Worm (Caenorhabditis elegans) whole organism, L1 larva: Measurements from ENCODE around the gene npr-4.

Experiments
- C04F5.9 ChIP-seq: sonication (generic microtip); optimal IDR thresholded peaks from 2 replicates; lab custom pipeline; 2016; ENCODE audit warnings: missing genetic modification characterization, missing compliant biosample characterization
- C16A3.4 ChIP-seq: fragments of 150-350 bp; optimal IDR thresholded peaks from 2 replicates; lab custom pipeline; 2014; ENCODE audit warnings: missing biosample characterization, missing genetic modification characterization
- C34B4.2 ChIP-seq: sonication (generic microtip); optimal IDR thresholded peaks from 2 replicates; lab custom pipeline; 2017; ENCODE audit warnings: mild to moderate bottlenecking, missing genetic modification characterization, missing compliant biosample characterization
- F16B12.6 ChIP-seq: fragments of 150-350 bp; optimal IDR thresholded peaks from 2 replicates; lab custom pipeline; 2014; ENCODE audit warnings: missing biosample characterization, missing genetic modification characterization
- aha-1 ChIP-seq: fragments of 150-350 bp; optimal IDR thresholded peaks from 2 replicates; lab custom pipeline; 2014; ENCODE audit warnings: missing biosample characterization, missing genetic modification characterization
- alr-1 ChIP-seq: fragments of 200-800 bp; sonication (Bioruptor generic); optimal IDR thresholded peaks from 2 replicates; lab custom pipeline; 2018; ENCODE audit warnings: borderline replicate concordance, mild to moderate bottlenecking, missing genetic modification characterization, missing compliant biosample characterization
- ama-1 ChIP-seq: fragments of 150-350 bp; optimal IDR thresholded peaks from 2 replicates; lab custom pipeline; 2014
- ceh-90 ChIP-seq: sonication (generic microtip); optimal IDR thresholded peaks from 2 replicates; lab custom pipeline; 2016; ENCODE audit warnings: missing genetic modification characterization, missing compliant biosample characterization
- dsc-1 ChIP-seq: sonication (generic microtip); optimal IDR thresholded peaks from 2 replicates; lab custom pipeline; 2016; ENCODE audit warnings: mild to moderate bottlenecking, missing genetic modification characterization, missing compliant biosample characterization
- efl-1 ChIP-seq, 4 experiments: fragments of 150-350 bp; optimal IDR thresholded peaks in 3 of 4; peaks in 1 of 4; 1 replicate in 1 of 4; 2 replicates in 3 of 4; lab custom pipeline; 2014; ENCODE audit warnings: missing biosample characterization in 2 of 4, missing genetic modification characterization in 2 of 4, missing genetic modification reagents in 2 of 4
- efl-3 ChIP-seq: fragments of 200-800 bp; sonication (Bioruptor generic); optimal IDR thresholded peaks from 2 replicates; lab custom pipeline; 2018; ENCODE audit warnings: mild to moderate bottlenecking, missing genetic modification characterization, missing compliant biosample characterization
- fkh-10 ChIP-seq: sonication (generic microtip); optimal IDR thresholded peaks from 2 replicates; lab custom pipeline; 2017; ENCODE audit warnings: missing biosample characterization, missing genetic modification reagents, missing genetic modification characterization
- fkh-8 ChIP-seq: sonication (generic microtip); optimal IDR thresholded peaks from 2 replicates; lab custom pipeline; 2016; ENCODE audit warnings: mild to moderate bottlenecking, missing genetic modification characterization, missing compliant biosample characterization
- grh-1 ChIP-seq: fragments of 200-800 bp; sonication (Bioruptor generic); IDR thresholded peaks from 2 replicates; pipeline ENCODE4 v1.3.6; 2022; ENCODE audit warnings: missing genetic modification reagents, missing genetic modification characterization, missing compliant biosample characterization
- hlh-17 ChIP-seq: fragments of 200-800 bp; sonication (Bioruptor generic); optimal IDR thresholded peaks from 2 replicates; lab custom pipeline; 2018; ENCODE audit warnings: missing genetic modification characterization, mild to moderate bottlenecking, missing compliant biosample characterization, moderate library complexity, borderline replicate concordance
- hlh-4 ChIP-seq: sonication (generic microtip); optimal IDR thresholded peaks from 2 replicates; lab custom pipeline; 2016; ENCODE audit warnings: mild to moderate bottlenecking, missing genetic modification characterization, missing compliant biosample characterization
- irx-1 ChIP-seq: sonication (generic microtip); optimal IDR thresholded peaks from 2 replicates; lab custom pipeline; 2016; ENCODE audit warnings: missing genetic modification characterization, missing compliant biosample characterization
- isw-1 ChIP-seq: fragments of 200-800 bp; sonication (Bioruptor generic); IDR thresholded peaks from 2 replicates; pipeline ENCODE4 v1.3.6; 2022; ENCODE audit warnings: missing genetic modification characterization, missing compliant biosample characterization
- lin-13 ChIP-seq: fragments of 150-350 bp; optimal IDR thresholded peaks from 2 replicates; lab custom pipeline; 2014; ENCODE audit warnings: missing biosample characterization, missing genetic modification reagents, missing genetic modification characterization
- lin-14 ChIP-seq: fragments of 200-800 bp; sonication (Bioruptor generic); optimal IDR thresholded peaks from 2 replicates; lab custom pipeline; 2018; ENCODE audit warnings: mild to moderate bottlenecking, missing genetic modification characterization, moderate library complexity, missing compliant biosample characterization
- lin-15B ChIP-seq: fragments of 150-350 bp; sonication (generic microtip); optimal IDR thresholded peaks from 3 replicates; lab custom pipeline; 2014; ENCODE audit warnings: missing biosample characterization, missing genetic modification characterization
- lin-35 ChIP-seq, 2 experiments: fragments of 150-350 bp; optimal IDR thresholded peaks; 2 replicates each; lab custom pipeline; 2014; ENCODE audit warnings: missing biosample characterization in 2 of 2, missing genetic modification characterization in 2 of 2, missing genetic modification reagents in 2 of 2
- lin-39 ChIP-seq: fragments of 150-350 bp; optimal IDR thresholded peaks from 2 replicates; lab custom pipeline; 2014; ENCODE audit warnings: missing biosample characterization, missing genetic modification reagents, missing genetic modification characterization
- lir-3 ChIP-seq: sonication (generic microtip); optimal IDR thresholded peaks from 2 replicates; lab custom pipeline; 2016; ENCODE audit warnings: mild to moderate bottlenecking, missing genetic modification characterization, moderate library complexity, missing compliant biosample characterization; ENCODE audit not compliant: poor library complexity
- mep-1 ChIP-seq: fragments of 150-350 bp; optimal IDR thresholded peaks from 2 replicates; lab custom pipeline; 2014; ENCODE audit warnings: missing biosample characterization, missing genetic modification characterization
- nhr-11 ChIP-seq: fragments of 150-350 bp; optimal IDR thresholded peaks from 2 replicates; lab custom pipeline; 2014; ENCODE audit warnings: missing biosample characterization, missing genetic modification characterization
- nhr-12 ChIP-seq: sonication (generic microtip); optimal IDR thresholded peaks from 2 replicates; lab custom pipeline; 2017; ENCODE audit warnings: missing biosample characterization, missing genetic modification characterization
- nhr-20 ChIP-seq: sonication (generic microtip); optimal IDR thresholded peaks from 2 replicates; lab custom pipeline; 2016; ENCODE audit warnings: mild to moderate bottlenecking, missing genetic modification characterization, missing compliant biosample characterization
- nhr-71 ChIP-seq: sonication (generic microtip); optimal IDR thresholded peaks from 2 replicates; lab custom pipeline; 2016; ENCODE audit warnings: mild to moderate bottlenecking, missing genetic modification characterization, moderate library complexity, missing compliant biosample characterization
- nhr-77 ChIP-seq: fragments of 150-350 bp; optimal IDR thresholded peaks from 2 replicates; lab custom pipeline; 2014; ENCODE audit warnings: missing biosample characterization, missing genetic modification characterization
- pax-3 ChIP-seq: fragments of 200-800 bp; sonication (Bioruptor generic); optimal IDR thresholded peaks from 2 replicates; lab custom pipeline; 2018; ENCODE audit warnings: mild to moderate bottlenecking, missing genetic modification characterization, moderate library complexity, missing compliant biosample characterization
- skn-1 ChIP-seq: fragments of 150-350 bp; optimal IDR thresholded peaks from 2 replicates; lab custom pipeline; 2014; ENCODE audit warnings: missing biosample characterization, missing genetic modification characterization
- snu-23 ChIP-seq: sonication (generic microtip); optimal IDR thresholded peaks from 2 replicates; lab custom pipeline; 2016; ENCODE audit warnings: missing genetic modification characterization, missing compliant biosample characterization
- sox-4 ChIP-seq: sonication (generic microtip); optimal IDR thresholded peaks from 2 replicates; lab custom pipeline; 2016; ENCODE audit warnings: missing genetic modification characterization, missing compliant biosample characterization
- sup-37 ChIP-seq: fragments of 200-800 bp; sonication (Bioruptor generic); optimal IDR thresholded peaks from 2 replicates; lab custom pipeline; 2018; ENCODE audit warnings: mild to moderate bottlenecking, missing genetic modification characterization, missing compliant biosample characterization
- swsn-7 ChIP-seq: sonication (generic microtip); optimal IDR thresholded peaks from 2 replicates; lab custom pipeline; 2016; ENCODE audit warnings: missing genetic modification characterization, missing compliant biosample characterization
- tlp-1 ChIP-seq: fragments of 150-350 bp; optimal IDR thresholded peaks from 2 replicates; lab custom pipeline; 2014; ENCODE audit warnings: missing biosample characterization, missing genetic modification characterization
- unc-30 ChIP-seq: sonication (generic microtip); optimal IDR thresholded peaks from 2 replicates; lab custom pipeline; 2017; ENCODE audit warnings: missing biosample characterization, missing genetic modification characterization
- unc-86 ChIP-seq: sonication (generic microtip); optimal IDR thresholded peaks from 2 replicates; lab custom pipeline; 2016; ENCODE audit warnings: missing genetic modification characterization, missing compliant biosample characterization
- vab-15 ChIP-seq: sonication (generic microtip); optimal IDR thresholded peaks from 2 replicates; lab custom pipeline; 2017; ENCODE audit warnings: missing genotype, mild to moderate bottlenecking, missing genetic modification characterization, missing compliant biosample characterization
- ztf-11 ChIP-seq, 2 experiments: sonication (generic microtip); optimal IDR thresholded peaks; 2 replicates each; lab custom pipeline; 2016 to 2017; ENCODE audit warnings: missing genetic modification characterization in 2 of 2, missing biosample characterization in 1 of 2, missing compliant biosample characterization in 1 of 2

The npr-4 gene

DNA sequence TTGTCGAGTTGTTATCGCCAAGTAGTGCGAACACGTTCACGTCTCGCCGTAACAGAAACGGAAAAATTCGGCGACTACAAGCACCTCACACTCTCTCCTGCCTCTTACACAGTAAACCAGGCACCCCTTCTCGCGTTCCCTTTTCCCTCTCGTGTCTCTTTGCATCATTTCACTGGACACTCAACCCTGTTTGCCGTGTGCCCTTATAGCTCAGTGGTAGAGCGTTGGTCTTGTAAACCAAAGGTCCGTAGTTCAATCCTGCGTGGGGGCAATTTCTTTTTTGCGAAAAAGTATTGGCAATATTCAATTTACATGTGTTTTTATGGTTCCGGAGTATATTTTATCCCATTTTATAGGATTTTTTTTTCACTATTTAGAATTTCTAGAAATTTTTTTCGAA, 12.1 kb upstream of the npr-4 start (continued):
- TF ChIP-seq mep-1 (peak; percentile 83), nhr-77 (tag; lab: Kevin White, UChicago) (peak; percentile 10), lin-13 (peak; percentile 44), lin-15B (tag; lab: Kevin White, UChicago) (no peak), ceh-90 (tag; lab: Kevin White, UChicago) (no peak), irx-1 (peak; percentile 61), hlh-17 (GFP tag; lab: Kevin White, UChicago) (no peak), pax-3 (tag; lab: Kevin White, UChicago) (peak; percentile 6), efl-3 (GFP tag; lab: Kevin White, UChicago) (no peak), alr-1 (tag; lab: Kevin White, UChicago) (no peak), nhr-12 (tag; lab: Kevin White, UChicago) (no peak), ama-1 (no peak), hlh-4 (tag; lab: Kevin White, UChicago) (no peak), lin-39 (tag; lab: Kevin White, UChicago) (no peak), sup-37 (no peak), nhr-20 (tag; lab: Kevin White, UChicago) (peak; percentile 79), sox-4 (tag; lab: Kevin White, UChicago) (peak; percentile 10), unc-30 (no peak), C34B4.2 (tag; lab: Kevin White, UChicago) (no peak), vab-15 (no peak), aha-1 (tag; lab: Kevin White, UChicago) (no peak), F16B12.6 (tag; lab: Kevin White, UChicago) (no peak), nhr-11 (no peak), skn-1 (tag; lab: Kevin White, UChicago) (peak; percentile 36), C04F5.9 (tag; lab: Kevin White, UChicago) (no peak), swsn-7 (tag; lab: Kevin White, UChicago) (peak; percentile 75), lir-3 (tag; lab: Kevin White, UChicago) (no peak), isw-1 (GFP tag; lab: Robert Waterston, UW) (peak; percentile 49), lin-35 (GFP tag; optimal IDR thresholded peaks at IDR 0.05; lab: Kevin White, UChicago) (peak; percentile 45 to 64), nhr-71 (peak; percentile 76), unc-86 (tag; lab: Kevin White, UChicago) (peak; percentile 60), efl-1 (optimal IDR thresholded peaks at IDR 0.05; lab: Kevin White, UChicago) (peak; percentile 28 to 36), efl-1 (GFP tag; optimal IDR thresholded peaks at IDR 0.05 in 1 of 2; lab: Kevin White, UChicago) (peak in 1 of 2 experiments; percentile 95), grh-1 (no peak), snu-23 (GFP tag; lab: Kevin White, UChicago) (peak; percentile 81)

DNA sequence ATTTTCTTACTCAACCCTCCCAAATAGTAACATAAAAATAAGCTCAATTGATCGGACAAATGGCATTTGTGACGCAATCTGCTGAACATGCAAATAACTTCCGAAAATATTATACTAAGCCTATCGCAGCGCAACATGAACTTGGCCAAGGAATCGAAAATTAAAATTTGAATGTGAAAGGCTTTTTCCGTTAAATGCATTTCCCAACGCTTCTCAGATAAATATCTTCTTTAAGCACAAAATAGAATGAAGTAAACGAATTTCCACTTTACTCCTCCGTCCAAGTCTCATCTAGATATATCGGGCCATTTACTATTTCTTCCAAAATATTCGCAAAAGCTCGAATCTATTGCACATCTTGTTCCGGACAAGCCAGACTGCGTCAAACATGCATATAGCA, 2.4 kb downstream of the npr-4 start:
- no peak for TF ChIP-seq nhr-77 (tag; lab: Kevin White, UChicago)
- no peak for TF ChIP-seq C16A3.4 (tag; lab: Kevin White, UChicago)
- peak; percentile 30 for TF ChIP-seq lin-14 (GFP tag; lab: Kevin White, UChicago)
- TF ChIP-seq fkh-8 (tag; lab: Kevin White, UChicago): no peak
- no peak for TF ChIP-seq unc-30
- TF ChIP-seq fkh-10: peak; percentile 82

DNA sequence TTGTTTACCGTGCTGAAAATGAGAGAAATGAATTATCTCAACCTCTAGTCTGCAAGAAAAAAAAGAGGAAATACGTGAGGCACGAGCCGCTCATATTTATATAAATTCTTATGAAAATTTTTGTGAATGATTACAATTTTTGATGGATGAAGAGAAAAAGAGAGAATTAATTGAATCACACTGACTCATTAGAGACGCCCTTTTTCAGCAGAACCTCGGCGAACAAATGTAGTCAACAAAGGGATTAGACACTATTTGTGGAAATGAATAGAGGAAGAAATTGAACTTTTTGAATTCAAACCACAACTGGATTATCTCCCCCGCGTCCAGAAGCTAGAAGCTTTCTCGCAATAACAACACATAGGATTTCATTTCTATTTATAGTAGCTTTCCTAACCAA, 4.7 kb downstream of the npr-4 start:
- TF ChIP-seq tlp-1 (tag; lab: Kevin White, UChicago): no peak
- TF ChIP-seq nhr-20 (tag; lab: Kevin White, UChicago): no peak
- no peak for TF ChIP-seq ztf-11 (tag; optimal IDR thresholded peaks at IDR 0.05; lab: Kevin White, UChicago)
- peak; percentile 86 for TF ChIP-seq dsc-1 (tag; lab: Kevin White, UChicago)
- peak; percentile 58 for TF ChIP-seq fkh-8 (tag; lab: Kevin White, UChicago)
- peak; percentile 34 for TF ChIP-seq lin-14 (GFP tag; lab: Kevin White, UChicago)
